Fruit fly (Drosophila melanogaster): ENCODE results near the gene Cyp313a4.

- no peak for TF ChIP-seq CG12605 (GFP tag; IDR thresholded peaks at IDR 0.05)
- TF ChIP-seq Ets98B (GFP tag; IDR thresholded peaks at IDR 0.05) = no peak
- TF ChIP-seq CG14655 (GFP tag; optimal IDR thresholded peaks at IDR 0.05) = no peak
- no peak for TF ChIP-seq CG9948 (tag; optimal IDR thresholded peaks at IDR 0.05)
- no peak for TF ChIP-seq CG15710 (tag; optimal IDR thresholded peaks at IDR 0.05)
Measured at dm6 chr3R:12692497-12692896, 11.3 kb upstream of the Cyp313a4 start, which contains the start of gene CG31347.
